Worm (Caenorhabditis elegans): Measurements from ENCODE around the gene F15B9.10.

DNA sequence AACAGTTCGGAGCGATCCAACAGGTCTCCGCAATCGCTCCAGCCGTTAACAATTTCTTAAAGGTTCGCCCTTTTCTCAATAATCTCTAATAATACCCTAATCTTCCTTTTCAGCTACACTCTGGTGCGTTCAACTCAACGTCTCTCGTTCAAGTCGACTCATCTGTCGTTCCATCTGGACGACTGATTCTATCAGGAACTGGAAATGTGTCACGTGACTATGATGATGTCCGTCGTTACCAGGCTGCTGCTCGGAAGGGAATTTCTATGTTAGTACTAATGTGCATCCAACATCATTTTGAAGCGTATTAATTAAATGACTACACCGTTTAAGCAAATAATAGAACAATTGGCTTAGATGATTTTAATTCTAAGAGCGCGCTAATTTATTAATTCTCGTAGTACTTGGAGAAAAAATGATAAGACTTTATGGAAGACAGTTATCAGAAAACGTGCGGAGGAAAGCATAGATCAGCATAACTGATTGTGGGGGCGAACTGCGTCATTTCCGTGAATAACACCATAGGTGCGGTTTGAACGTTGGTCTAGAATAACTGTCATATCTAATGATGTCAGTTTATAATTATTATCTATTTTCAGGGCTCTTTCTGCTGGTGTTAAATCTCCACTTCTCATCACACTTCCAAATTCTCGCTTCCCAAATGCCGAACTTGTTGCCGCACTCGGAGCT lies 35.3 kb upstream of the F15B9.10 start:
- no peak for TF ChIP-seq dpl-1 (GFP tag; optimal IDR thresholded peaks at IDR 0.05)
- no peak for TF ChIP-seq nhr-28 (tag; optimal IDR thresholded peaks at IDR 0.05)
- TF ChIP-seq ztf-11 (tag; optimal IDR thresholded peaks at IDR 0.05), result no peak
- no peak for TF ChIP-seq sox-4 (tag; optimal IDR thresholded peaks at IDR 0.05)
- TF ChIP-seq lin-39 (tag; optimal IDR thresholded peaks at IDR 0.05), result no peak
- TF ChIP-seq lin-13 (GFP tag; optimal IDR thresholded peaks at IDR 0.05), result no peak
- no peak for TF ChIP-seq pag-3 (tag; optimal IDR thresholded peaks at IDR 0.05; ENCODE audit: borderline replicate concordance, insufficient read depth)
- TF ChIP-seq egl-13 (tag; optimal IDR thresholded peaks at IDR 0.05), result no peak
- no peak for TF ChIP-seq blmp-1 (tag; optimal IDR thresholded peaks at IDR 0.05)
- no peak for TF ChIP-seq nhr-237 (tag; optimal IDR thresholded peaks at IDR 0.05)
- no peak for TF ChIP-seq snpc-4 (tag; optimal IDR thresholded peaks at IDR 0.05)
